Worm (Caenorhabditis elegans) whole organism, mixed stage, embryonic: ENCODE measurements around the gene ltah-1.2.

Experiments
- ces-1 ChIP-seq: fragments of 150-350 bp; optimal IDR thresholded peaks from 2 replicates; lab custom pipeline; 2014; ENCODE audit warnings: missing biosample characterization, missing genetic modification reagents, missing genetic modification characterization
- elt-1 ChIP-seq: sonication (generic microtip); optimal IDR thresholded peaks from 2 replicates; lab custom pipeline; 2017; ENCODE audit warnings: missing genetic modification characterization, mild to moderate bottlenecking, missing compliant biosample characterization, antibody characterized with exemption, moderate library complexity, borderline replicate concordance; ENCODE audit not compliant: insufficient read depth
- hlh-1 ChIP-seq: fragments of 150-350 bp; optimal IDR thresholded peaks from 2 replicates; lab custom pipeline; 2014; ENCODE audit warnings: missing biosample characterization, missing genetic modification reagents, missing genetic modification characterization
- nhr-2 ChIP-seq: fragments of 150-350 bp; optimal IDR thresholded peaks from 2 replicates; lab custom pipeline; 2014; ENCODE audit warnings: missing biosample characterization, missing genetic modification characterization
- nhr-237 ChIP-seq: fragments of 150-350 bp; optimal IDR thresholded peaks from 2 replicates; lab custom pipeline; 2014; ENCODE audit warnings: missing biosample characterization, missing genetic modification characterization
- nhr-76 ChIP-seq: sonication (generic microtip); optimal IDR thresholded peaks from 2 replicates; lab custom pipeline; 2017; ENCODE audit warnings: missing biosample characterization, missing genetic modification characterization
- pha-4 ChIP-seq: fragments of 150-350 bp; optimal IDR thresholded peaks from 2 replicates; lab custom pipeline; 2018; ENCODE audit warnings: missing biosample characterization, missing genetic modification reagents, missing genetic modification characterization
- snpc-4 ChIP-seq: fragments of 150-350 bp; optimal IDR thresholded peaks from 2 replicates; lab custom pipeline; 2014; ENCODE audit warnings: missing biosample characterization, missing genetic modification characterization
- unc-120 ChIP-seq: sonication (generic microtip); optimal IDR thresholded peaks from 2 replicates; lab custom pipeline; 2017; ENCODE audit warnings: missing genetic modification characterization, missing compliant biosample characterization; ENCODE audit not compliant: poor library complexity, severe bottlenecking
- unc-39 ChIP-seq: fragments of 150-350 bp; optimal IDR thresholded peaks from 2 replicates; lab custom pipeline; 2014; ENCODE audit warnings: missing biosample characterization, missing genetic modification characterization
- unc-62 ChIP-seq: fragments of 150-350 bp; optimal IDR thresholded peaks from 2 replicates; lab custom pipeline; 2014; ENCODE audit warnings: missing biosample characterization, missing genetic modification reagents, missing genetic modification characterization

DNA sequence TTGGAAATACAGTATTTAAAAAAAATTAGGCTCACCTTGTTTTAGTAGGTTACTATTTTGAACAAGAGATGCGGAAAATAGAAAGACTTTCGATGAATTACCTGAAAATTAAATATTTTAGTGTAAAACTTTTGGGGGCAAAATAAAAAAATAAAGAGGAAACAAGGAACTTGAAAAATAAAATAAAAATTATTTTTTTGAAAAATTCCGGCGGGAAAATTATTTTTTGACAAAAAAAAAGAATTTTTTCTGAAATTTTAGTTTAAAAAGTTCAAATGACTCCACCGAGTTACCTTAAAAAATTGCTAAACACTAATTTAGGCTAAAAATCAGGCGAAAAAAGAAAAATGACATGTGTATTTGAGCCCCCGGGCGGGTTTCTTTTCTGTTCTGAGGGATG is 11.7 kb upstream of the ltah-1.2 start, which contains the start of the genes cha-1 and unc-17:
- TF ChIP-seq ces-1 (GFP tag; lab: Kevin White, UChicago) = no peak
- TF ChIP-seq unc-62 (GFP tag; lab: Kevin White, UChicago) = no peak
- TF ChIP-seq pha-4 (tag; lab: Kevin White, UChicago) = no peak
- TF ChIP-seq unc-39 (tag; lab: Kevin White, UChicago) = no peak
- no peak for TF ChIP-seq hlh-1
- no peak for TF ChIP-seq snpc-4 (tag; lab: Kevin White, UChicago)
- TF ChIP-seq elt-1 (tag; lab: Kevin White, UChicago) = no peak
- TF ChIP-seq nhr-237 (tag; lab: Kevin White, UChicago) = no peak
- TF ChIP-seq nhr-76 (tag; lab: Kevin White, UChicago) = no peak
- TF ChIP-seq unc-120 (tag; lab: Kevin White, UChicago) = no peak
- TF ChIP-seq nhr-2 (tag; lab: Kevin White, UChicago) = no peak
